Worm (Caenorhabditis elegans): Measurements from ENCODE around the gene ora-1.

ora-1 gene

DNA sequence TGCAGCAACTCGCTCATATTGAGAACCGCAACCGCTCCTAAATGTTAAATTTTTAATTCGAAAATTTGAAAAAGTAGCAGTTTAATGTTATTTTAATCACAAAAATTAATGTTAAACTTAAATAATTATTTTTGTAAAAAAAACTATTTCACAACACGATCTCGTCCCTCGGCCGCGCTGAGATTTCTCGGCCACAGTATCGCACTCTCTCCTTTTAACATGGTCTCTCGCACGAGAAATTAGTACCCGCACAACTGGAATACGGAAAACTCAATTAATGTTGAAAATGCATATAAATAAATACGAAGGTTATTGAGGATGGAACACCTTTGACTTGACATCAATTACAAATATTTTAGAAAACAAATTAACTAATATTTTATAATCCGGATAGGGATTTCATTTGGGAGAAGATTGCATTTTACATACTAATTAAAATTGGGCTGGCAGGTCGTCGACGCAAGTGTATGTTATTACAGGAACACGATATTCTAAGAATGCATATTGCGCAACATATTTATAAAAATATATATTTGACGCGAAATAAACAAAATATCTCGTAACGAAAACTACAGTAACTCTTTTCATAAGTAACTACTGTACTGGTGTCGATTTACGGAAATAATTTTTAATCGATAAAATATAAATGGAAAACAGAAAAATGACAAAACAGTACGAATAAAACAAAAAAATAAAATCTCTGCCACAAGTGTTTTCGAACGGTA, 42.2 kb downstream of the ora-1 start, which contains the start of gene dnc-4 (continued):
- TF ChIP-seq F57A8.1 (GFP tag; optimal IDR thresholded peaks at IDR 0.05): no peak
- no peak for TF ChIP-seq nhr-90 (tag; optimal IDR thresholded peaks at IDR 0.05)
- TF ChIP-seq aptf-2 (GFP tag; conservative IDR thresholded peaks at IDR 0.05): no peak

DNA sequence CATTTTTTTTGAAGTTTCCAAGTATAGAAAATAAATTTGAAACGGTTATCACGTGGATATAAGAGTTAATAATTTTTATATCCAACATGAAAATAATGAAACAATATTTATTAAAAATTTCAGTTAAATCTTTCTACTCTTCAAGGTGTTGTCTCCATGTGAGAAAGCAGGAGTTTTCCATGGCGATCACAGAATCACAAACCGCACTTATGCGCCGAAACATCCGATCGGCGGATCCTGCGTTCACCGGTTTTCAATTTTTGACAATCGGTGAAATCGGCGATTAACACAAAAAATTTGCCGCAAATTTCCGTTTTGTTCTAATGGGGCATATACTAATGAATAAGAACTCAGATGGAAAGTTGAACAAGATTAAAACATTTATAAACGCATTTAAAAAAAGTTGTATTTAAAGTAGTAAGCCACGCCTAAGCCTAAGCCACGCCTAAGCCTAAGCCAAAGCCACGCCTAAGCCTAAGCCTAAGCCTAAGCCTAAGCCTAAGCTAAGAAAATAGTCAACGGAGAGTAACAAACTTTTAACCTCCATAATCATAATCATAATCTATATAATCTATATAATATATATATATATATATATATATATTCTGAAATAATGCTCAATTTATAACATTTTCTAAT, 44.5 kb downstream of the ora-1 start, which contains the start of gene C26B2.2:
Gene C26B2.2 (minus strand): TSS at position 88 of the 639 bp plus-strand sequence.
- TF ChIP-seq ztf-22 (GFP tag; optimal IDR thresholded peaks at IDR 0.05): no peak
- no peak for TF ChIP-seq aptf-2 (GFP tag; conservative IDR thresholded peaks at IDR 0.05)
- no peak for TF ChIP-seq Y53F4B.3 (GFP tag; IDR thresholded peaks at IDR 0.05)
- no peak for TF ChIP-seq Y67H2A.10 (GFP tag; conservative IDR thresholded peaks at IDR 0.05)
- TF ChIP-seq B0035.1 (tag; optimal IDR thresholded peaks at IDR 0.05): no peak
- no peak for TF ChIP-seq repo-1 (tag; optimal IDR thresholded peaks at IDR 0.05)
- TF ChIP-seq mel-28 (tag; optimal IDR thresholded peaks at IDR 0.05; ENCODE audit: borderline replicate concordance): no peak
- TF ChIP-seq rcor-1 (GFP tag; IDR thresholded peaks at IDR 0.05): no peak
- no peak for TF ChIP-seq sdz-38 (tag; optimal IDR thresholded peaks at IDR 0.05)
- TF ChIP-seq mcd-1 (GFP tag; IDR thresholded peaks at IDR 0.05): no peak
- no peak for TF ChIP-seq ceh-79 (tag; optimal IDR thresholded peaks at IDR 0.05)
- no peak for TF ChIP-seq cebp-1 (GFP tag; IDR thresholded peaks at IDR 0.05)
- TF ChIP-seq cebp-1 (tag; optimal IDR thresholded peaks at IDR 0.05): no peak
- TF ChIP-seq egl-44 (GFP tag; IDR thresholded peaks at IDR 0.05): no peak

DNA sequence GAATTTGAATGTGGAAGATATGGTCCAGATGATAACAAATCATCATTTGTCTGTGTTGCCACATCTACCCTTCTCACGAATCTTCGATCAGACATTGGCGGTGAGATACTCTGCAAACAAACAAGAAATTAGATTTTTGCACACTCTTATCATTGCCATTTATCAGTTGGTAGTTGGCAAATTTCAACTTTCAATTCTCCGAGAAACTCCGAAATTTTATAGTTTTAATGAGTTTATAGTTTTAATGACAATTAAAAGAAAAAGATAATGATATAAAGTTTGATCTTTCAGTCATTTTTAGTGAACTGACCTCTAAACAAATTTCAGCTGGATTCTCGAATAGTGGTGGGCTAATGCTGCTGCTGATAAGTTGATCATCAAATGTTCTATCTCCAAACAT, 46.2 kb downstream of the ora-1 start:
- TF ChIP-seq T07F8.4 (tag; optimal IDR thresholded peaks at IDR 0.05): no peak
- TF ChIP-seq lir-1 (GFP tag; conservative IDR thresholded peaks at IDR 0.05): no peak
- no peak for TF ChIP-seq repo-1 (tag; optimal IDR thresholded peaks at IDR 0.05)
- no peak for TF ChIP-seq tbp1 (GFP tag; optimal IDR thresholded peaks at IDR 0.05)
- no peak for TF ChIP-seq lin-54 (GFP tag; optimal IDR thresholded peaks at IDR 0.05)
- TF ChIP-seq nhr-80 (tag; optimal IDR thresholded peaks at IDR 0.05): peak; percentile 48
- TF ChIP-seq snpc-4 (GFP tag; optimal IDR thresholded peaks at IDR 0.05): no peak
- no peak for TF ChIP-seq snpc-4 (tag; optimal IDR thresholded peaks at IDR 0.05)

DNA sequence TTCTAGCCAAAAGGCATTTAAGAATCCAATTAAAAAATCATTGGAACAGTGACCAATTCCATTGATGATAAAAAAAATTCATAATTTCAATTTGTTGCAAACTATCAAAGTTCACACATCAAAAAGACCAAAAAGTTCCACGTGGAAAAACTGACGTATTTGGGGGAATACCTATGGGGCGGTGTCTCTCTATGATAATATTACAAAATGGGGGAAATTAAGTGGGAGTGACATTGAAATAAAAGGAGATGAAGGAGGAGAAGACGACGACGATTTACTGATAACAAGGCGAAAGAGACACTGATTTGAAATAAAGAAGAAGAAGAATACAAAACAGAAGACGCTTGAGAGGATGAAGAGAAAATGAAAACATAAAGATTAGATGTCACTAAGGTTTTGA, 48.7 kb downstream of the ora-1 start:
- no peak for TF ChIP-seq hmg-1.2 (GFP tag; IDR thresholded peaks at IDR 0.05)
- peak; percentile 21 for TF ChIP-seq atf-7 (tag; optimal IDR thresholded peaks at IDR 0.05)
- TF ChIP-seq lin-54 (GFP tag; optimal IDR thresholded peaks at IDR 0.05): no peak
- no peak for TF ChIP-seq pha-4 (tag; optimal IDR thresholded peaks at IDR 0.05)
- TF ChIP-seq snpc-1.1 (tag; optimal IDR thresholded peaks at IDR 0.05; ENCODE audit: insufficient read depth): no peak
- TF ChIP-seq attf-3 (GFP tag; conservative IDR thresholded peaks at IDR 0.05): no peak
- TF ChIP-seq aptf-2 (GFP tag; conservative IDR thresholded peaks at IDR 0.05): no peak
- peak; percentile 17 for TF ChIP-seq lin-40 (tag; optimal IDR thresholded peaks at IDR 0.05)
- TF ChIP-seq snpc-4 (GFP tag; optimal IDR thresholded peaks at IDR 0.05): no peak
- TF ChIP-seq snpc-4 (tag; optimal IDR thresholded peaks at IDR 0.05): no peak
- no peak for TF ChIP-seq madf-6 (GFP tag; IDR thresholded peaks at IDR 0.05)
- TF ChIP-seq ceh-91 (GFP tag; IDR thresholded peaks at IDR 0.05): no peak
- no peak for TF ChIP-seq ceh-58 (GFP tag; IDR thresholded peaks at IDR 0.05)
- no peak for TF ChIP-seq chd-7 (tag; optimal IDR thresholded peaks at IDR 0.05)
- TF ChIP-seq athp-1 (tag; optimal IDR thresholded peaks at IDR 0.05): no peak
- peak; percentile 63 to 89 for TF ChIP-seq let-607 (tag; optimal IDR thresholded peaks at IDR 0.05)
- no peak for TF ChIP-seq ceh-40 (GFP tag; IDR thresholded peaks at IDR 0.05)
- TF ChIP-seq tbp1 (GFP tag; optimal IDR thresholded peaks at IDR 0.05): no peak
- no peak for TF ChIP-seq F57C9.4 (tag; optimal IDR thresholded peaks at IDR 0.05)
- no peak for TF ChIP-seq tlf-1 (GFP tag; optimal IDR thresholded peaks at IDR 0.05)
- peak; percentile 80 for TF ChIP-seq nhr-80 (tag; optimal IDR thresholded peaks at IDR 0.05)
